Worm (Caenorhabditis elegans) whole organism, L1 larva: Measurements from ENCODE around the gene F53B7.7.

Experiments used
- C34B4.2 ChIP-seq: sonication (generic microtip); optimal IDR thresholded peaks from 2 replicates; lab custom pipeline; 2017; ENCODE audit warnings: mild to moderate bottlenecking, missing genetic modification characterization, missing compliant biosample characterization
- ceh-82 ChIP-seq, 3 experiments: fragments of 150-350 bp in 1 of 3; sonication (generic microtip) in 2 of 3; optimal IDR thresholded peaks; 2 replicates each; lab custom pipeline; 2014 to 2017; ENCODE audit warnings: missing biosample characterization in 3 of 3, missing genetic modification characterization in 3 of 3
- lin-14 ChIP-seq: fragments of 200-800 bp; sonication (Bioruptor generic); optimal IDR thresholded peaks from 2 replicates; lab custom pipeline; 2018; ENCODE audit warnings: mild to moderate bottlenecking, missing genetic modification characterization, moderate library complexity, missing compliant biosample characterization
- lin-39 ChIP-seq: fragments of 150-350 bp; optimal IDR thresholded peaks from 2 replicates; lab custom pipeline; 2014; ENCODE audit warnings: missing biosample characterization, missing genetic modification reagents, missing genetic modification characterization
- lsy-2 ChIP-seq, 2 experiments: fragments of 150-350 bp; optimal IDR thresholded peaks; 2 replicates each; lab custom pipeline; 2014; ENCODE audit warnings: missing biosample characterization in 2 of 2, missing genetic modification characterization in 2 of 2
- nhr-76 ChIP-seq: sonication (generic microtip); optimal IDR thresholded peaks from 2 replicates; lab custom pipeline; 2017; ENCODE audit warnings: missing biosample characterization, missing genetic modification characterization
- pag-3 ChIP-seq: sonication (generic microtip); optimal IDR thresholded peaks from 2 replicates; lab custom pipeline; 2017; ENCODE audit warnings: missing genetic modification characterization, mild to moderate bottlenecking, missing compliant biosample characterization, antibody characterized with exemption, borderline replicate concordance; ENCODE audit not compliant: insufficient read depth
- zag-1 ChIP-seq: fragments of 150-350 bp; optimal IDR thresholded peaks from 2 replicates; lab custom pipeline; 2014; ENCODE audit warnings: missing biosample characterization, missing genetic modification characterization

DNA sequence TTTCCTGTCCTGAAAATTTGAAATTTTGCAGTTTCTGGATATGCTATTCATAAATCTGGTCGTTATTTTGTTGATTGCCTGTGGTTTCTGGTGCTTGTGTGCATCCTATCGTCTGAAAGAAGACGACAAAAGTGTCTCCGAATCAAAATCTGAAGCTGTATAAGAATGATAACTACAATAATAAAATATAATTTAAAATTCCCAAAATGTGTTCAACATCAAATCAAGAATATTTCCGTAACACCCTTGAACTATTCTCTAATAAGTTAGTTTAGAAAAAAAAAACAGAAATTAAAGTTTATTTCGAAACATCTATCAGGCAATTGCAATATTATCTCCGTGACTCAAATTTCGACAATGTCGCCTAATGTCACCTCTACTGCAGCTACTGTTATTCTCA lies 41.6 kb downstream of the F53B7.7 start, which contains the start of gene C45B11.8:
- TF ChIP-seq ceh-82 (tag; optimal IDR thresholded peaks at IDR 0.05; lab: Kevin White, UChicago): no peak
- no peak for TF ChIP-seq lin-39
- TF ChIP-seq nhr-76 (tag; lab: Kevin White, UChicago): no peak
- no peak for TF ChIP-seq C34B4.2 (tag; lab: Kevin White, UChicago)
- TF ChIP-seq lsy-2 (tag; optimal IDR thresholded peaks at IDR 0.05; lab: Kevin White, UChicago): no peak
- no peak for TF ChIP-seq pag-3
- TF ChIP-seq zag-1: no peak
- no peak for TF ChIP-seq lin-14 (GFP tag; lab: Kevin White, UChicago)
